Fruit fly (Drosophila melanogaster): Measurements from ENCODE around the gene euc.

- no peak for TF ChIP-seq tj (GFP tag; optimal IDR thresholded peaks at IDR 0.05)
- TF ChIP-seq CG5204 (GFP tag; optimal IDR thresholded peaks at IDR 0.05), result no peak
Observed at dm6 chr3R:19001701-19002100, 23.1 kb upstream of the euc start.
